Fruit fly (Drosophila melanogaster) whole organism, prepupa: ENCODE data around the gene betaNACtes1.

Experiments
- CG11902 ChIP-seq: fragments of 200-800 bp; sonication (Bioruptor generic); optimal IDR thresholded peaks from 3 replicates; lab custom pipeline; 2016; ENCODE audit warnings: missing biosample characterization, missing genetic modification characterization
- CG6792 ChIP-seq: fragments of 200-800 bp; sonication (Bioruptor generic); optimal IDR thresholded peaks from 3 replicates; lab custom pipeline; 2016; ENCODE audit warnings: missing biosample characterization, missing genetic modification characterization
- Hr39 ChIP-seq: fragments of 200-800 bp; sonication (Bioruptor generic); optimal IDR thresholded peaks from 2 replicates; lab custom pipeline; 2016; ENCODE audit warnings: missing biosample characterization, missing genetic modification characterization
- pdm3 ChIP-seq: fragments of 200-800 bp; sonication (Bioruptor generic); optimal IDR thresholded peaks from 3 replicates; lab custom pipeline; 2016; ENCODE audit warnings: missing biosample characterization, missing genetic modification characterization

DNA sequence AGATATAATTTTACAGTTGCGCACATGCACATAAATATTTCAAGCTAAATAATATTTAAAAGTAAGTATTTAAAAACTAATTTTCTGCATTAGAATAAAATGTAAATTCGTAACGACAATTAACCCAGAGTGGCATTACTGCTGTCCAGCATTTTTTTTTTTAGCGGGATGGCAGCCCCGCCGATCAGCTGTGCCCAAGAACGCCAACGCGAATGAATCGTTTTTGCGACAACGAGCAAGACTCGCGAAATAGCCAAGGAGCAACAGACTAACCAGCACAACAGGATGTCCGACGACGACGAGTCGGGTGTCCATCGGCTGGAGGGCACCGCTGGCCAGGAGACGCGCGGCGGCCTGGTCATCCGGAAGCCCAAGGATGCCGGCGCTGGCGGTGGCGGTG is 28.8 kb upstream of the betaNACtes1 start, which contains the start of gene Prp16:
- TF ChIP-seq Hr39 (GFP tag; lab: Kevin White, UChicago) (no peak), CG11902 (no peak), pdm3 (GFP tag; lab: Kevin White, UChicago) (no peak), CG6792 (no peak)
